Worm (Caenorhabditis elegans) whole organism, L1 larva: Measurements from ENCODE around the gene str-140.

ENCODE experiments used
- aly-2 ChIP-seq: fragments of 150-350 bp; optimal IDR thresholded peaks from 2 replicates; lab custom pipeline; 2014; ENCODE audit warnings: missing biosample characterization, missing genetic modification characterization
- ceh-82 ChIP-seq, 3 experiments: fragments of 150-350 bp in 1 of 3; sonication (generic microtip) in 2 of 3; optimal IDR thresholded peaks; 2 replicates each; lab custom pipeline; 2014 to 2017; ENCODE audit warnings: missing biosample characterization in 3 of 3, missing genetic modification characterization in 3 of 3
- dpl-1 ChIP-seq, 3 experiments: fragments of 150-350 bp in 2 of 3; sonication (generic microtip) in 1 of 3; optimal IDR thresholded peaks; 2 replicates each; lab custom pipeline; 2014 to 2017; ENCODE audit warnings: missing biosample characterization in 3 of 3, missing genetic modification characterization in 3 of 3, missing genetic modification reagents in 3 of 3
- lir-3 ChIP-seq: sonication (generic microtip); optimal IDR thresholded peaks from 2 replicates; lab custom pipeline; 2016; ENCODE audit warnings: mild to moderate bottlenecking, missing genetic modification characterization, moderate library complexity, missing compliant biosample characterization; ENCODE audit not compliant: poor library complexity

DNA sequence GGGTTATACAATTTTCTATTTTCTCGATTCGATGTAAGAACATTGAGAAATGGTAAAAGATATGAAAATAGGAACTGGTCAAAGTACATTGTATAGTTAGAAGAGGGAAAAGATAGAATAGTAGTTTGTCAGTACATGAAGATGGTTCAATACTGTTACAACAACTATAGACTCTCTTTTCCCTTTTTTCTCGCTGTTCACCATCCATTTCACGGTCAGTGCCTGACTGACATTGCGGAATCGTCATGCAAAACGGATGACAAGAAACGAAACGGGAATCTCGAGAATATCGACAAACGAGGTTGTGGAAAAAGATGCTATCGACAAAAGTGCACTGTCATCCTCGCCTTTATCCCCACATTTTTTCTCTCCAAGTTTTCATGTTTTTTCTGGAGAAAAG is 24.0 kb downstream of the str-140 start:
- TF ChIP-seq lir-3 (tag; lab: Kevin White, UChicago) (no peak), dpl-1 (GFP tag; optimal IDR thresholded peaks at IDR 0.05; lab: Kevin White, UChicago) (no peak), aly-2 (tag; lab: Kevin White, UChicago) (no peak), ceh-82 (tag; optimal IDR thresholded peaks at IDR 0.05; lab: Kevin White, UChicago) (no peak)
